Worm (Caenorhabditis elegans): ENCODE measurements around the gene F52H3.11.
A peak's percentile ranks its signal among the peaks of the same experiment; 100 is the strongest.

F52H3.11 gene

ce11 chrII:10028195-10028594 lies 16.8 kb downstream of the F52H3.11 start, which contains the start of gene F52H3.6:
TSS of gene F52H3.6 (minus strand) at chrII:10028422.
- TF ChIP-seq ZK546.5 (tag; optimal IDR thresholded peaks at IDR 0.05) (no peak), crh-2 (tag; optimal IDR thresholded peaks at IDR 0.05) (no peak), nhr-129 (tag; optimal IDR thresholded peaks at IDR 0.05) (peak; percentile 3), sma-3 (GFP tag; optimal IDR thresholded peaks at IDR 0.05) (no peak), mdl-1 (tag; optimal IDR thresholded peaks at IDR 0.05) (no peak), zag-1 (tag; optimal IDR thresholded peaks at IDR 0.05) (no peak), nhr-25 (tag; optimal IDR thresholded peaks at IDR 0.05) (no peak), fos-1 (tag; optimal IDR thresholded peaks at IDR 0.05) (peak; percentile 14), mab-5 (tag; optimal IDR thresholded peaks at IDR 0.05) (no peak), C34F6.9 (tag; optimal IDR thresholded peaks at IDR 0.05) (no peak)

ce11 chrII:10025059-10025458 lies 19.9 kb downstream of the F52H3.11 start:
- TF ChIP-seq aly-2 (tag; optimal IDR thresholded peaks at IDR 0.05), result no peak
- TF ChIP-seq nhr-129 (tag; optimal IDR thresholded peaks at IDR 0.05), result peak; percentile 58

DNA sequence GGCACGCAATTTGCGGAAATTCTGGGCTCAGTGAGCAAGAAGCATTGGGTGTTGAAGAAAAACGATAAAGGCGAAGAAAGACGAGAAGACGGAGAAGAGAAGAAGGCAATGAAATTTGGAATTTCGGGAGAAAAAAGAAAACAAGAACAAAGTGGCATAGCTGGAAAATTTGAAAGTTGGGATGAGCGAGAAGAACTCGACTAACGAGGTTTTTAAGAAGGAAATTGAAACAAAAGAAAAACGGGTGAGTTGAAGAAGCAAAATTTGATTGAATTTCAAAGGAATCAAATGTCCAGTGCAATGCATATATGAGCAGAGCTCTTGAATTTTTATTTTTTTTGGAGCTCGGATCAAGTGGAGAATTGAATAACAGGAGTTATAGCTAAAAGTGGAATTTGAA lies 23.2 kb downstream of the F52H3.11 start:
- TF ChIP-seq sem-4 (tag; optimal IDR thresholded peaks at IDR 0.05) (no peak), C34F6.9 (tag; optimal IDR thresholded peaks at IDR 0.05) (no peak), fos-1 (tag; optimal IDR thresholded peaks at IDR 0.05) (no peak), egl-27 (tag; optimal IDR thresholded peaks at IDR 0.05) (no peak), ZK546.5 (tag; optimal IDR thresholded peaks at IDR 0.05) (no peak), nhr-11 (tag; optimal IDR thresholded peaks at IDR 0.05) (no peak), ztf-1 (GFP tag; conservative IDR thresholded peaks at IDR 0.05) (no peak), nhr-12 (tag; optimal IDR thresholded peaks at IDR 0.05) (no peak), blmp-1 (tag; optimal IDR thresholded peaks at IDR 0.05; ENCODE audit: insufficient read depth) (no peak), nhr-6 (tag; optimal IDR thresholded peaks at IDR 0.05) (no peak), dmd-4 (tag; optimal IDR thresholded peaks at IDR 0.05) (no peak), unc-55 (GFP tag; optimal IDR thresholded peaks at IDR 0.05) (no peak)

DNA sequence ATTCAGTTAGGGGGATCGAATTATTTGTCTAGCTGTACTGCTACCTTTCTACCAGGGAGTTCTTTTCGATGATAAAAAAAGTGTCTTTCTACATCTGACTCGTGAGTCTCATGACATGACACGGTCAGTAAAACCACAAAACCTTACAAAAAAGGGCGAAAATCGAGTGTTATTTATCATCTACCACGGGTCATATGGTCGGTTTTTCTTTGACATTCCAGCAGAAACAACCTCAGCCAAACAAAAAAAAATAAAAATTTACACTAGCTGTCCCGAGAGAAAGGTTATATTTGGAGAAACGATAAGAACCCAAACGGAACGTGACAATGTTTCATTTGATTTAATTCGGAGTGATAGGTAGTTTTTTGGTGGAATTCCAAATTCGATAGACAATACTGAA lies 25.3 kb downstream of the F52H3.11 start:
- TF ChIP-seq zag-1 (tag; optimal IDR thresholded peaks at IDR 0.05) (no peak), gmeb-1 (tag; optimal IDR thresholded peaks at IDR 0.05) (peak; percentile 30), sma-3 (GFP tag; optimal IDR thresholded peaks at IDR 0.05) (no peak), crh-2 (tag; optimal IDR thresholded peaks at IDR 0.05) (no peak), unc-62 (GFP tag; optimal IDR thresholded peaks at IDR 0.05) (no peak), C34F6.9 (tag; optimal IDR thresholded peaks at IDR 0.05) (no peak), nhr-25 (tag; optimal IDR thresholded peaks at IDR 0.05) (peak; percentile 59), fos-1 (tag; optimal IDR thresholded peaks at IDR 0.05) (no peak)

ce11 chrII:10017528-10017927 lies 27.4 kb downstream of the F52H3.11 start:
- TF ChIP-seq nhr-6 (tag; optimal IDR thresholded peaks at IDR 0.05) (no peak), ceh-16 (tag; optimal IDR thresholded peaks at IDR 0.05) (no peak), nhr-25 (tag; optimal IDR thresholded peaks at IDR 0.05) (no peak), lin-13 (GFP tag; optimal IDR thresholded peaks at IDR 0.05) (no peak), skn-1 (tag; optimal IDR thresholded peaks at IDR 0.05) (no peak), nhr-21 (tag; optimal IDR thresholded peaks at IDR 0.05) (no peak), elt-1 (tag; optimal IDR thresholded peaks at IDR 0.05) (no peak), sma-3 (GFP tag; optimal IDR thresholded peaks at IDR 0.05) (no peak), C34F6.9 (tag; optimal IDR thresholded peaks at IDR 0.05) (no peak), unc-39 (tag; optimal IDR thresholded peaks at IDR 0.05) (no peak), ztf-11 (tag; optimal IDR thresholded peaks at IDR 0.05) (no peak)

- TF ChIP-seq elt-3 (tag; optimal IDR thresholded peaks at IDR 0.05), result no peak
- TF ChIP-seq nhr-21 (tag; optimal IDR thresholded peaks at IDR 0.05), result no peak
- TF ChIP-seq nhr-23 (tag; optimal IDR thresholded peaks at IDR 0.05), result no peak
- no peak for TF ChIP-seq sem-4 (tag; optimal IDR thresholded peaks at IDR 0.05)
- TF ChIP-seq F13H6.1 (tag; optimal IDR thresholded peaks at IDR 0.05), result peak; percentile 40
- no peak for TF ChIP-seq ceh-82 (tag; optimal IDR thresholded peaks at IDR 0.05)
- no peak for TF ChIP-seq nhr-10 (tag; optimal IDR thresholded peaks at IDR 0.05)
- no peak for TF ChIP-seq nhr-25 (tag; optimal IDR thresholded peaks at IDR 0.05)
- no peak for TF ChIP-seq zag-1 (tag; optimal IDR thresholded peaks at IDR 0.05)
- no peak for TF ChIP-seq ZK546.5 (tag; optimal IDR thresholded peaks at IDR 0.05)
- TF ChIP-seq ztf-4 (tag; optimal IDR thresholded peaks at IDR 0.05), result no peak
- TF ChIP-seq fos-1 (tag; optimal IDR thresholded peaks at IDR 0.05), result no peak
- no peak for TF ChIP-seq mab-5 (tag; optimal IDR thresholded peaks at IDR 0.05)
- TF ChIP-seq mdl-1 (tag; optimal IDR thresholded peaks at IDR 0.05), result peak; percentile 6 to 12
- TF ChIP-seq lsy-2 (tag; optimal IDR thresholded peaks at IDR 0.05), result no peak
- TF ChIP-seq blmp-1 (tag; optimal IDR thresholded peaks at IDR 0.05; ENCODE audit: insufficient read depth), result no peak
- TF ChIP-seq egl-27 (tag; optimal IDR thresholded peaks at IDR 0.05), result no peak
- no peak for TF ChIP-seq nhr-12 (tag; optimal IDR thresholded peaks at IDR 0.05)
- TF ChIP-seq sma-9 (GFP tag; optimal IDR thresholded peaks at IDR 0.05), result peak; percentile 36
- no peak for TF ChIP-seq sma-9 (tag; optimal IDR thresholded peaks at IDR 0.05)
- peak; percentile 44 for TF ChIP-seq nhr-129 (tag; optimal IDR thresholded peaks at IDR 0.05)
- no peak for TF ChIP-seq lin-39 (tag; optimal IDR thresholded peaks at IDR 0.05)
- TF ChIP-seq peb-1 (tag; optimal IDR thresholded peaks at IDR 0.05), result no peak
- TF ChIP-seq gmeb-1 (tag; optimal IDR thresholded peaks at IDR 0.05), result no peak
- TF ChIP-seq ztf-11 (tag; optimal IDR thresholded peaks at IDR 0.05), result no peak
- no peak for TF ChIP-seq nhr-237 (tag; optimal IDR thresholded peaks at IDR 0.05)
- no peak for TF ChIP-seq mbf-1 (tag; optimal IDR thresholded peaks at IDR 0.05)
- no peak for TF ChIP-seq unc-55 (GFP tag; optimal IDR thresholded peaks at IDR 0.05)
These were observed 28.9 kb downstream of the F52H3.11 start, which contains the start of gene lec-2 for ce11 chrII:10016013-10016412. TSS of gene lec-2 (minus strand) at chrII:10016183.

Measured in whole organism, L2 larva.